Worm (Caenorhabditis elegans) whole organism, L4/young adult: ENCODE measurements around the gene T24C12.1.

Experiments used
- W03F9.2 ChIP-seq: fragments of 150-350 bp; optimal IDR thresholded peaks from 2 replicates; lab custom pipeline; 2014; ENCODE audit warnings: missing biosample characterization, missing genetic modification characterization
- dao-5 ChIP-seq: sonication (generic microtip); optimal IDR thresholded peaks from 2 replicates; lab custom pipeline; 2016; ENCODE audit warnings: missing genotype, missing genetic modification characterization, moderate library complexity, missing compliant biosample characterization
- him-1 ChIP-seq: sonication (generic microtip); optimal IDR thresholded peaks from 2 replicates; lab custom pipeline; 2016; ENCODE audit warnings: missing genotype, missing genetic modification reagents, missing genetic modification characterization, missing compliant biosample characterization

Gene T24C12.1

ce11 chrX:2197444-2197843 is 1.8 kb upstream of the T24C12.1 start:
- no peak for TF ChIP-seq W03F9.2 (tag; lab: Kevin White, UChicago)
- TF ChIP-seq dao-5: no peak
- TF ChIP-seq him-1 (tag; lab: Kevin White, UChicago): no peak

ce11 chrX:2203760-2204159 is 4.5 kb downstream of the T24C12.1 start, which contains the start of gene T24C12.3:
Gene T24C12.3 (minus strand): TSS chrX:2203893.
- TF ChIP-seq him-1 (tag; lab: Kevin White, UChicago) (no peak), dao-5 (no peak), W03F9.2 (tag; lab: Kevin White, UChicago) (no peak)

- TF ChIP-seq W03F9.2 (tag; lab: Kevin White, UChicago) (no peak), him-1 (tag; lab: Kevin White, UChicago) (no peak), dao-5 (no peak)
These were observed 5.7 kb downstream of the T24C12.1 start, which contains the start of gene T24C12.4 for ce11 chrX:2204963-2205362. Gene T24C12.4 (minus strand): TSS chrX:2205063.

- TF ChIP-seq him-1 (tag; lab: Kevin White, UChicago) (no peak), W03F9.2 (tag; lab: Kevin White, UChicago) (no peak), dao-5 (no peak)
These were observed 9.2 kb downstream of the T24C12.1 start for ce11 chrX:2208391-2208790.

ce11 chrX:2210164-2210563 is 10.9 kb downstream of the T24C12.1 start:
- TF ChIP-seq dao-5 (no peak), him-1 (tag; lab: Kevin White, UChicago) (no peak), W03F9.2 (tag; lab: Kevin White, UChicago) (no peak)

ce11 chrX:2210751-2211150 is 11.5 kb downstream of the T24C12.1 start, which contains the start of gene peb-1:
Gene peb-1 (plus strand): TSS chrX:2211051.
- TF ChIP-seq him-1 (tag; lab: Kevin White, UChicago): no peak
- TF ChIP-seq dao-5: no peak
- TF ChIP-seq W03F9.2 (tag; lab: Kevin White, UChicago): no peak

ce11 chrX:2212141-2212540 is 12.9 kb downstream of the T24C12.1 start:
- no peak for TF ChIP-seq W03F9.2 (tag; lab: Kevin White, UChicago)
- no peak for TF ChIP-seq him-1 (tag; lab: Kevin White, UChicago)
- no peak for TF ChIP-seq dao-5

- TF ChIP-seq W03F9.2 (tag; lab: Kevin White, UChicago): no peak
- TF ChIP-seq him-1 (tag; lab: Kevin White, UChicago): no peak
- TF ChIP-seq dao-5: no peak
These were observed 13.5 kb downstream of the T24C12.1 start for ce11 chrX:2212712-2213111.

ce11 chrX:2213400-2214362 is 14.4 kb downstream of the T24C12.1 start:
- TF ChIP-seq him-1 (tag; lab: Kevin White, UChicago) (no peak), W03F9.2 (tag; lab: Kevin White, UChicago) (no peak), dao-5 (no peak)

- no peak for TF ChIP-seq W03F9.2 (tag; lab: Kevin White, UChicago)
- no peak for TF ChIP-seq dao-5
- no peak for TF ChIP-seq him-1 (tag; lab: Kevin White, UChicago)
These were observed 15.2 kb downstream of the T24C12.1 start for ce11 chrX:2214454-2214853.

- TF ChIP-seq dao-5 (no peak), him-1 (tag; lab: Kevin White, UChicago) (no peak), W03F9.2 (tag; lab: Kevin White, UChicago) (no peak)
These were observed 15.9 kb downstream of the T24C12.1 start for ce11 chrX:2215108-2215507.

ce11 chrX:2216242-2216641 is 17.0 kb downstream of the T24C12.1 start:
- TF ChIP-seq him-1 (tag; lab: Kevin White, UChicago) (no peak), W03F9.2 (tag; lab: Kevin White, UChicago) (no peak), dao-5 (no peak)

ce11 chrX:2216662-2217061 is 17.4 kb downstream of the T24C12.1 start:
- TF ChIP-seq dao-5 (no peak), him-1 (tag; lab: Kevin White, UChicago) (no peak), W03F9.2 (tag; lab: Kevin White, UChicago) (no peak)

ce11 chrX:2219006-2219405 is 19.8 kb downstream of the T24C12.1 start:
- TF ChIP-seq dao-5 (no peak), W03F9.2 (tag; lab: Kevin White, UChicago) (no peak), him-1 (tag; lab: Kevin White, UChicago) (no peak)
